Fruit fly (Drosophila melanogaster) whole organism, embryonic: ENCODE data around the gene Nf-YC.

ENCODE experiments used
- Bteb2 ChIP-seq: fragments of 200-800 bp; sonication (Bioruptor generic); optimal IDR thresholded peaks from 2 replicates; lab custom pipeline; 2016; ENCODE audit warnings: missing biosample characterization, missing genetic modification characterization
- CG10209 ChIP-seq: fragments of 200-800 bp; sonication (Bioruptor generic); optimal IDR thresholded peaks from 3 replicates; lab custom pipeline; 2017; ENCODE audit warnings: missing biosample characterization, mild to moderate bottlenecking, missing genetic modification characterization, missing genetic modification reagents
- CG10462 ChIP-seq: fragments of 200-800 bp; sonication (Bioruptor generic); optimal IDR thresholded peaks from 2 replicates; lab custom pipeline; 2016; ENCODE audit warnings: missing biosample characterization, missing genetic modification characterization
- CG10543 ChIP-seq: fragments of 200-800 bp; sonication (Bioruptor generic); optimal IDR thresholded peaks from 3 replicates; lab custom pipeline; 2017; ENCODE audit warnings: missing biosample characterization, mild to moderate bottlenecking, missing genetic modification characterization, moderate library complexity
- CG12769 ChIP-seq: fragments of 200-800 bp; sonication (Bioruptor generic); optimal IDR thresholded peaks from 2 replicates; lab custom pipeline; 2019; ENCODE audit warnings: missing biosample characterization, mild to moderate bottlenecking, missing genetic modification characterization, moderate library complexity
- CG13894 ChIP-seq: fragments of 200-800 bp; sonication (Bioruptor generic); optimal IDR thresholded peaks from 3 replicates; lab custom pipeline; 2018; ENCODE audit warnings: missing biosample characterization, mild to moderate bottlenecking, missing genetic modification characterization, moderate library complexity
- CG15479 ChIP-seq: fragments of 200-800 bp; sonication (Bioruptor generic); optimal IDR thresholded peaks from 3 replicates; lab custom pipeline; 2019; ENCODE audit warnings: missing biosample characterization, mild to moderate bottlenecking, missing genetic modification characterization, moderate library complexity
- CG15696 ChIP-seq: fragments of 200-800 bp; sonication (Bioruptor generic); optimal IDR thresholded peaks from 2 replicates; lab custom pipeline; 2019; ENCODE audit warnings: missing biosample characterization, mild to moderate bottlenecking, missing genetic modification characterization, moderate library complexity
- CG17802 ChIP-seq: fragments of 200-800 bp; sonication (Bioruptor generic); optimal IDR thresholded peaks from 2 replicates; lab custom pipeline; 2018; ENCODE audit warnings: missing biosample characterization, mild to moderate bottlenecking, missing genetic modification characterization, moderate library complexity
- CG2678 ChIP-seq: fragments of 200-800 bp; sonication (Bioruptor generic); optimal IDR thresholded peaks from 3 replicates; lab custom pipeline; 2019; ENCODE audit warnings: missing biosample characterization, mild to moderate bottlenecking, missing genetic modification characterization, moderate library complexity
- CG31365 ChIP-seq: fragments of 200-800 bp; sonication (Bioruptor generic); optimal IDR thresholded peaks from 2 replicates; lab custom pipeline; 2018; ENCODE audit warnings: missing biosample characterization, mild to moderate bottlenecking, missing genetic modification characterization
- CG33213 ChIP-seq: fragments of 200-800 bp; sonication (Bioruptor generic); optimal IDR thresholded peaks from 3 replicates; lab custom pipeline; 2016; ENCODE audit warnings: missing biosample characterization, missing genetic modification characterization
- CG3407 ChIP-seq: fragments of 200-800 bp; sonication (Bioruptor generic); optimal IDR thresholded peaks from 2 replicates; lab custom pipeline; 2018; ENCODE audit warnings: missing biosample characterization, mild to moderate bottlenecking, missing genetic modification characterization
- CG5180 ChIP-seq: fragments of 200-800 bp; sonication (Bioruptor generic); optimal IDR thresholded peaks from 3 replicates; lab custom pipeline; 2017; ENCODE audit warnings: missing biosample characterization, missing genetic modification characterization, mild to moderate bottlenecking, moderate library complexity, missing genetic modification reagents
- CG6175 ChIP-seq: fragments of 200-800 bp; sonication (Bioruptor generic); IDR thresholded peaks from 3 replicates; pipeline ENCODE4 v1.3.6; 2022; ENCODE audit warnings: missing biosample characterization, missing genetic modification characterization
- CG6254 ChIP-seq: fragments of 200-800 bp; sonication (Bioruptor generic); optimal IDR thresholded peaks from 3 replicates; lab custom pipeline; 2017; ENCODE audit warnings: mild to moderate bottlenecking, missing biosample characterization, missing genetic modification reagents, missing genetic modification characterization
- CHES-1-like ChIP-seq: fragments of 200-800 bp; sonication (Bioruptor generic); optimal IDR thresholded peaks from 2 replicates; lab custom pipeline; 2016; ENCODE audit warnings: missing biosample characterization, missing genetic modification characterization
- CkIIα-i1 ChIP-seq: fragments of 200-800 bp; sonication (Bioruptor generic); IDR thresholded peaks from 2 replicates; pipeline ENCODE4 v1.3.6; 2022; ENCODE audit warnings: missing biosample characterization, missing genetic modification characterization
- E2f2 ChIP-seq: fragments of 200-800 bp; sonication (Bioruptor generic); IDR thresholded peaks from 2 replicates; pipeline ENCODE4 v1.3.6; 2022; ENCODE audit warnings: missing biosample characterization, missing genetic modification characterization
- ERR ChIP-seq: fragments of 200-800 bp; sonication (Bioruptor generic); optimal IDR thresholded peaks from 2 replicates; lab custom pipeline; 2016; ENCODE audit warnings: missing biosample characterization, missing genetic modification characterization
- HLH54F ChIP-seq: fragments of 200-800 bp; sonication (Bioruptor generic); optimal IDR thresholded peaks from 3 replicates; lab custom pipeline; 2016; ENCODE audit warnings: missing biosample characterization, missing genetic modification characterization
- HmgD ChIP-seq: fragments of 200-800 bp; sonication (Bioruptor generic); optimal IDR thresholded peaks from 3 replicates; lab custom pipeline; 2016; ENCODE audit warnings: missing biosample characterization, missing genetic modification characterization
- Hsf ChIP-seq: fragments of 200-800 bp; sonication (Bioruptor generic); optimal IDR thresholded peaks from 3 replicates; lab custom pipeline; 2016; ENCODE audit warnings: missing biosample characterization, missing genetic modification characterization
- Lim3 ChIP-seq: fragments of 200-800 bp; sonication (Bioruptor generic); IDR thresholded peaks from 2 replicates; pipeline ENCODE4 v1.3.6; 2022; ENCODE audit warnings: missing biosample characterization, missing genetic modification characterization
- MBD-R2 ChIP-seq: fragments of 200-800 bp; sonication (Bioruptor generic); IDR thresholded peaks from 2 replicates; pipeline ENCODE4 v1.3.6; 2022; ENCODE audit warnings: missing biosample characterization, missing genetic modification characterization
- MTF-1 ChIP-seq: fragments of 200-800 bp; sonication (Bioruptor generic); optimal IDR thresholded peaks from 2 replicates; lab custom pipeline; 2018; ENCODE audit warnings: missing biosample characterization, mild to moderate bottlenecking, missing genetic modification characterization, borderline replicate concordance
- Sox102F ChIP-seq: fragments of 200-800 bp; sonication (Bioruptor generic); optimal IDR thresholded peaks from 2 replicates; lab custom pipeline; 2018; ENCODE audit warnings: missing biosample characterization, mild to moderate bottlenecking, missing genetic modification characterization, moderate library complexity
- YL-1 ChIP-seq: fragments of 200-800 bp; sonication (Bioruptor generic); optimal IDR thresholded peaks from 3 replicates; lab custom pipeline; 2017; ENCODE audit warnings: missing biosample characterization, mild to moderate bottlenecking, missing genetic modification characterization
- abd-A ChIP-seq: fragments of 200-800 bp; sonication (Bioruptor generic); optimal IDR thresholded peaks from 3 replicates; lab custom pipeline; 2019; ENCODE audit warnings: missing biosample characterization, mild to moderate bottlenecking, missing genetic modification characterization, moderate library complexity
- esg ChIP-seq: fragments of 200-800 bp; sonication (Bioruptor generic); conservative IDR thresholded peaks from 2 replicates; pipeline ENCODE4 v1.3.6; 2022; ENCODE audit warnings: missing biosample characterization, missing genetic modification characterization
- fd3F ChIP-seq: fragments of 200-800 bp; sonication (Bioruptor generic); optimal IDR thresholded peaks from 2 replicates; lab custom pipeline; 2018; ENCODE audit warnings: missing biosample characterization, mild to moderate bottlenecking, missing genetic modification characterization, moderate library complexity
- fd96Cb ChIP-seq: fragments of 200-800 bp; sonication (Bioruptor generic); optimal IDR thresholded peaks from 2 replicates; lab custom pipeline; 2018; ENCODE audit warnings: missing biosample characterization, mild to moderate bottlenecking, missing genetic modification characterization, moderate library complexity
- gcm2 ChIP-seq: fragments of 200-800 bp; sonication (Bioruptor generic); optimal IDR thresholded peaks from 2 replicates; lab custom pipeline; 2016; ENCODE audit warnings: missing biosample characterization, missing genetic modification characterization
- gfzf ChIP-seq: fragments of 200-800 bp; sonication (Bioruptor generic); optimal IDR thresholded peaks from 2 replicates; lab custom pipeline; 2016; ENCODE audit warnings: missing biosample characterization, mild to moderate bottlenecking, missing genetic modification characterization, moderate library complexity
- gt ChIP-seq: fragments of 200-800 bp; sonication (Bioruptor generic); IDR thresholded peaks from 2 replicates; pipeline ENCODE4 v1.3.6; 2022; ENCODE audit warnings: missing biosample characterization, missing genetic modification characterization
- hkb ChIP-seq, 2 experiments: fragments of 200-800 bp in 1 of 2; fragments of >200 bp in 1 of 2; sonication (Bioruptor generic) in 1 of 2; IDR thresholded peaks in 1 of 2; optimal IDR thresholded peaks in 1 of 2; 2 replicates each; pipeline versions ENCODE4 v1.3.6 to Lab custom; 2017 to 2022; ENCODE audit warnings: missing biosample characterization in 1 of 2, missing genetic modification characterization in 1 of 2
- jing ChIP-seq: fragments of 200-800 bp; sonication (Bioruptor generic); optimal IDR thresholded peaks from 2 replicates; lab custom pipeline; 2018; ENCODE audit warnings: missing biosample characterization, mild to moderate bottlenecking, missing genetic modification characterization
- jumu ChIP-seq: fragments of 200-800 bp; sonication (Bioruptor generic); optimal IDR thresholded peaks from 3 replicates; lab custom pipeline; 2016; ENCODE audit warnings: missing biosample characterization, missing genetic modification characterization
- lab ChIP-seq: fragments of 200-800 bp; sonication (Bioruptor generic); optimal IDR thresholded peaks from 3 replicates; lab custom pipeline; 2017; ENCODE audit warnings: missing biosample characterization, missing genetic modification characterization, mild to moderate bottlenecking, moderate library complexity, missing genetic modification reagents
- mirr ChIP-seq: fragments of 200-800 bp; sonication (Bioruptor generic); optimal IDR thresholded peaks from 3 replicates; lab custom pipeline; 2018; ENCODE audit warnings: missing biosample characterization, mild to moderate bottlenecking, missing genetic modification characterization
- mld ChIP-seq: fragments of 200-800 bp; sonication (Bioruptor generic); IDR thresholded peaks from 3 replicates; pipeline ENCODE4 v1.3.6; 2022; ENCODE audit warnings: missing biosample characterization, missing genetic modification characterization; ENCODE audit not compliant: partially characterized antibody
- odd ChIP-seq: fragments of 200-800 bp; sonication (Bioruptor generic); optimal IDR thresholded peaks from 2 replicates; lab custom pipeline; 2017; ENCODE audit warnings: missing biosample characterization, mild to moderate bottlenecking, missing genetic modification characterization
- org-1 ChIP-seq: fragments of 200-800 bp; sonication (Bioruptor generic); optimal IDR thresholded peaks from 2 replicates; lab custom pipeline; 2017; ENCODE audit warnings: missing biosample characterization, missing genetic modification characterization
- pzg ChIP-seq: fragments of 200-800 bp; sonication (Bioruptor generic); optimal IDR thresholded peaks from 3 replicates; lab custom pipeline; 2018; ENCODE audit warnings: missing biosample characterization, mild to moderate bottlenecking, missing genetic modification characterization, moderate library complexity
- tin ChIP-seq: fragments of 200-800 bp; sonication (Bioruptor generic); optimal IDR thresholded peaks from 3 replicates; lab custom pipeline; 2016; ENCODE audit warnings: missing biosample characterization, missing genetic modification characterization
- ttk ChIP-seq: fragments of 200-800 bp; sonication (Bioruptor generic); IDR thresholded peaks from 2 replicates; pipeline ENCODE4 v2.1.2; 2022; ENCODE audit warnings: missing biosample characterization, missing genetic modification characterization
- tup ChIP-seq: fragments of 200-800 bp; sonication (Bioruptor generic); optimal IDR thresholded peaks from 2 replicates; lab custom pipeline; 2016; ENCODE audit warnings: missing biosample characterization, mild to moderate bottlenecking, missing genetic modification characterization, moderate library complexity
- twi ChIP-seq: fragments of 200-800 bp; optimal IDR thresholded peaks from 2 replicates; lab custom pipeline; 2019; ENCODE audit warnings: missing biosample characterization, mild to moderate bottlenecking, missing genetic modification characterization, moderate library complexity
- zf30C ChIP-seq: fragments of 200-800 bp; sonication (Bioruptor generic); optimal IDR thresholded peaks from 3 replicates; lab custom pipeline; 2018; ENCODE audit warnings: missing biosample characterization, mild to moderate bottlenecking, missing genetic modification characterization

Gene Nf-YC

dm6 chrX:6854563-6854962, 33.8 kb upstream of the Nf-YC start (continued):
- TF ChIP-seq fd3F (GFP tag; lab: Kevin White, UChicago) (peak; percentile 67), MBD-R2 (GFP tag; lab: Robert Waterston, UW) (peak; percentile 31; the same call in 1 of the 2 replicates), CG2678 (tag; lab: Kevin White, UChicago) (peak; percentile 90), CG17802 (peak; percentile 23), CG10543 (GFP tag; lab: Kevin White, UChicago) (peak; percentile 43), gcm2 (GFP tag; lab: Kevin White, UChicago) (peak; percentile 58), CG10462 (GFP tag; lab: Kevin White, UChicago) (no peak), CG10209 (GFP tag; lab: Kevin White, UChicago) (peak; percentile 83), mld (GFP tag; lab: Robert Waterston, UW) (no peak), gfzf (GFP tag; lab: Kevin White, UChicago) (no peak), tup (GFP tag; lab: Kevin White, UChicago) (peak; percentile 41), zf30C (GFP tag; lab: Kevin White, UChicago) (no peak), gt (GFP tag; lab: Robert Waterston, UW) (no peak), org-1 (GFP tag; lab: Kevin White, UChicago) (peak; percentile 83), esg (GFP tag; lab: Robert Waterston, UW) (peak; percentile 71), jing (GFP tag; lab: Kevin White, UChicago) (peak; percentile 46), odd (GFP tag; lab: Kevin White, UChicago) (peak; percentile 71), twi (tag; lab: Kevin White, UChicago) (peak; percentile 23), CG12769 (tag; lab: Kevin White, UChicago) (peak; percentile 33), Hsf (GFP tag; lab: Kevin White, UChicago) (peak; percentile 76), fd96Cb (tag; lab: Kevin White, UChicago) (peak; percentile 77), CG6175 (GFP tag; lab: Robert Waterston, UW) (0 out of 3 replicates have a peak, but pooled peaks have one; percentile 28), CG3407 (GFP tag; lab: Kevin White, UChicago) (peak; percentile 69), HLH54F (GFP tag; lab: Kevin White, UChicago) (peak; percentile 68), HmgD (GFP tag; lab: Kevin White, UChicago) (no peak), CG15696 (tag; lab: Kevin White, UChicago) (peak; percentile 13), YL-1 (GFP tag; lab: Kevin White, UChicago) (no peak), Sox102F (GFP tag; lab: Kevin White, UChicago) (peak; percentile 89)
- TF ChIP-seq, all 482 proteins: peak for 362

DNA sequence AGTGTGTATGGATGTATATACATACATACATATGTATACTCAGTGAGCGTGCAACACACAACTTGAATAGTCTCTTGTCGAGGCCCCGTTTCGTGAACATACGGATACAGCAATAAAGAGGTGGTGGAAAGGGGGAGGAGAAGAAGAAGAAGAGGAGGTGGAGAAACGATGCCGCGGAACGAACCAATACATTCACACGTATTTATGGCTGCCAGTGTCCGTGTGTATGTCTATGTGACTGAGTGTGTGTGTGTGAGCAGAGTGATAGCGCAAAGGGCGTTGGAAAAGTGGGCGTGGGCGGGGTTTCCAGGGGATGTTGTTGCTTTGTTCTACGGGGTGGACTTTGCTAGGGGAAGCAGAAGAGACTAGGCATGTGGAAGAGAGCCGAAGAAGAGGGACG, 32.7 kb upstream of the Nf-YC start:
- TF ChIP-seq abd-A (peak; percentile 99), CkIIα-i1 (GFP tag; lab: Robert Waterston, UW) (no peak), CHES-1-like (GFP tag; lab: Kevin White, UChicago) (no peak), CG31365 (peak; percentile 4), CG33213 (GFP tag; lab: Kevin White, UChicago) (no peak), pzg (GFP tag; lab: Kevin White, UChicago) (peak; percentile 10), ERR (GFP tag; lab: Kevin White, UChicago) (no peak), hkb (optimal IDR thresholded peaks at IDR 0.05; lab: Kevin White, UChicago) (no peak), hkb (GFP tag; IDR thresholded peaks at IDR 0.05; lab: Robert Waterston, UW) (peak; percentile 39; the same call in 1 of the 2 replicates), CG6254 (GFP tag; lab: Kevin White, UChicago) (no peak), CG5180 (GFP tag; lab: Kevin White, UChicago) (peak; percentile 34), tin (GFP tag; lab: Kevin White, UChicago) (no peak), Bteb2 (GFP tag; lab: Kevin White, UChicago) (no peak), E2f2 (no peak), jumu (GFP tag; lab: Kevin White, UChicago) (no peak), mirr (GFP tag; lab: Kevin White, UChicago) (peak; percentile 78), CG13894 (peak; percentile 92), Lim3 (GFP tag; lab: Robert Waterston, UW) (no peak), CG15479 (GFP tag; lab: Kevin White, UChicago) (peak; percentile 65), ttk (GFP tag; lab: Robert Waterston, UW) (peak; percentile 68), lab (GFP tag; lab: Kevin White, UChicago) (peak; percentile 66), MTF-1 (GFP tag; lab: Kevin White, UChicago) (no peak), CG17802 (no peak)
